Fruit fly (Drosophila melanogaster) whole organism, embryonic: Measurements from ENCODE around the gene Tpst.

Experiments
- CG7928 ChIP-seq: fragments of 200-800 bp; sonication (Bioruptor generic); optimal IDR thresholded peaks from 2 replicates; lab custom pipeline; 2017; ENCODE audit warnings: missing biosample characterization, mild to moderate bottlenecking, missing genetic modification characterization
- CG9817 ChIP-seq: fragments of 200-800 bp; sonication (Bioruptor generic); optimal IDR thresholded peaks from 2 replicates; lab custom pipeline; 2018; ENCODE audit warnings: missing biosample characterization, mild to moderate bottlenecking, missing genetic modification characterization, moderate library complexity
- Dbx ChIP-seq: fragments of 200-800 bp; sonication (Bioruptor generic); IDR thresholded peaks from 3 replicates; pipeline ENCODE4 v1.3.6; 2022; ENCODE audit warnings: missing biosample characterization, missing genetic modification characterization
- Hsf ChIP-seq: fragments of 200-800 bp; sonication (Bioruptor generic); optimal IDR thresholded peaks from 3 replicates; lab custom pipeline; 2016; ENCODE audit warnings: missing biosample characterization, missing genetic modification characterization
- dmrt11E ChIP-seq: fragments of 200-800 bp; sonication (Bioruptor generic); optimal IDR thresholded peaks from 3 replicates; lab custom pipeline; 2018; ENCODE audit warnings: missing biosample characterization, mild to moderate bottlenecking, missing genetic modification characterization, moderate library complexity
- her ChIP-seq: fragments of 200-800 bp; sonication (Bioruptor generic); optimal IDR thresholded peaks from 2 replicates; lab custom pipeline; 2016; ENCODE audit warnings: missing biosample characterization, missing genetic modification characterization
- pros ChIP-seq: fragments of 200-800 bp; sonication (Bioruptor generic); optimal IDR thresholded peaks from 3 replicates; lab custom pipeline; 2019; ENCODE audit warnings: missing biosample characterization, mild to moderate bottlenecking, missing genetic modification characterization, moderate library complexity

dm6 chrX:13530199-13530788 lies 33.3 kb upstream of the Tpst start, which contains the start of gene CG44428:
- TF ChIP-seq CG7928 (GFP tag; lab: Kevin White, UChicago) (no peak), dmrt11E (tag; lab: Kevin White, UChicago) (no peak), Dbx (GFP tag; lab: Robert Waterston, UW) (no peak), pros (GFP tag; lab: Kevin White, UChicago) (no peak), her (no peak), CG9817 (tag; lab: Kevin White, UChicago) (no peak), Hsf (GFP tag; lab: Kevin White, UChicago) (no peak)
